Worm (Caenorhabditis elegans) whole organism, young adult: ENCODE data around the gene nas-29.

Experiments
- ZK185.1 ChIP-seq: sonication (generic microtip); optimal IDR thresholded peaks from 2 replicates; lab custom pipeline; 2016; ENCODE audit warnings: mild to moderate bottlenecking, missing genetic modification characterization, missing compliant biosample characterization; ENCODE audit not compliant: poor library complexity, severe bottlenecking
- ama-1 ChIP-seq, 3 experiments: fragments of 150-350 bp in 1 of 3; sonication (generic microtip) in 2 of 3; optimal IDR thresholded peaks; 2 replicates each; lab custom pipeline; 2014 to 2018; ENCODE audit warnings: missing biosample characterization in 2 of 3, missing genetic modification characterization in 2 of 3, missing genetic modification reagents in 2 of 3
- ceh-27 ChIP-seq: fragments of 200-800 bp; sonication (Bioruptor generic); optimal IDR thresholded peaks from 2 replicates; lab custom pipeline; 2018; ENCODE audit warnings: mild to moderate bottlenecking, missing genetic modification characterization, moderate library complexity, missing compliant biosample characterization
- lin-35 ChIP-seq, 3 experiments: fragments of 150-350 bp in 2 of 3; sonication (generic microtip) in 1 of 3; optimal IDR thresholded peaks; 2 replicates each; lab custom pipeline; 2014 to 2018; ENCODE audit warnings: missing biosample characterization in 3 of 3, missing genetic modification characterization in 3 of 3, missing genetic modification reagents in 3 of 3
- repo-1 ChIP-seq: sonication (generic microtip); optimal IDR thresholded peaks from 2 replicates; lab custom pipeline; 2017; ENCODE audit warnings: mild to moderate bottlenecking, missing genetic modification characterization, missing compliant biosample characterization

ce11 chrII:5181497-5181896 is 39.7 kb upstream of the nas-29 start:
- peak; percentile 55 for TF ChIP-seq repo-1
- no peak for TF ChIP-seq ama-1 (optimal IDR thresholded peaks at IDR 0.05; lab: Kevin White, UChicago)
- TF ChIP-seq ama-1 (GFP tag; optimal IDR thresholded peaks at IDR 0.05; lab: Kevin White, UChicago): no peak
- TF ChIP-seq ZK185.1 (tag; lab: Kevin White, UChicago): peak; percentile 47
- TF ChIP-seq ceh-27 (GFP tag; lab: Kevin White, UChicago): peak; percentile 40
- TF ChIP-seq lin-35 (GFP tag; optimal IDR thresholded peaks at IDR 0.05; lab: Kevin White, UChicago): peak in 1 of 3 experiments; percentile 50
